Fruit fly (Drosophila melanogaster): ENCODE data around the gene pcx.

pcx gene

dm6 chrX:2274704-2275199 is 49.7 kb downstream of the pcx start, which contains the start of gene Grp170 (continued):
- TF ChIP-seq Bdp1 (GFP tag; optimal IDR thresholded peaks at IDR 0.05) (no peak), CG6854 (GFP tag; optimal IDR thresholded peaks at IDR 0.05) (no peak), CG14441 (GFP tag; IDR thresholded peaks at IDR 0.05) (no peak), pros (GFP tag; optimal IDR thresholded peaks at IDR 0.05) (no peak), inv (GFP tag; IDR thresholded peaks at IDR 0.05; ENCODE audit: partially characterized antibody) (peak; percentile 85), CG30403 (GFP tag; optimal IDR thresholded peaks at IDR 0.05) (no peak), hb (GFP tag; IDR thresholded peaks at IDR 0.05; ENCODE audit: partially characterized antibody) (peak; percentile 88), Pdp1 (GFP tag; optimal IDR thresholded peaks at IDR 0.05) (peak in 1 of 2 experiments; percentile 12), mld (GFP tag; IDR thresholded peaks at IDR 0.05; ENCODE audit: partially characterized antibody) (peak; percentile 77; the same call in 2 of the 3 replicates), MESR4 (GFP tag; optimal IDR thresholded peaks at IDR 0.05) (peak; percentile 86), CG4854 (GFP tag; optimal IDR thresholded peaks at IDR 0.05) (no peak), CG17829 (tag; optimal IDR thresholded peaks at IDR 0.05) (peak; percentile 22), peb (GFP tag; IDR thresholded peaks at IDR 0.05) (no peak), CG15514 (GFP tag; optimal IDR thresholded peaks at IDR 0.05) (peak; percentile 82), CG8924 (tag; optimal IDR thresholded peaks at IDR 0.05) (peak; percentile 27), Max (GFP tag; optimal IDR thresholded peaks at IDR 0.05) (no peak), NFAT (GFP tag; IDR thresholded peaks at IDR 0.05) (no peak), Xbp1 (GFP tag; optimal IDR thresholded peaks at IDR 0.05) (peak; percentile 96), Myb (GFP tag; optimal IDR thresholded peaks at IDR 0.05) (peak; percentile 48), CG10654 (GFP tag; optimal IDR thresholded peaks at IDR 0.05) (no peak), sob (GFP tag; IDR thresholded peaks at IDR 0.05) (0 out of 2 replicates have a peak, but pooled peaks have one; percentile 18), CG10267 (tag; optimal IDR thresholded peaks at IDR 0.05) (peak; percentile 47), CG6175 (GFP tag; IDR thresholded peaks at IDR 0.05) (no peak), lab (GFP tag; optimal IDR thresholded peaks at IDR 0.05) (peak; percentile 12), vnd (GFP tag; IDR thresholded peaks at IDR 0.05; ENCODE audit: partially characterized antibody) (peak; percentile 87), pho (GFP tag; optimal IDR thresholded peaks at IDR 0.05) (no peak), CG14860 (GFP tag; IDR thresholded peaks at IDR 0.05; ENCODE audit: partially characterized antibody) (peak; percentile 78), nerfin-2 (GFP tag; IDR thresholded peaks at IDR 0.05; ENCODE audit: partially characterized antibody) (peak; percentile 67), unc-4 (GFP tag; IDR thresholded peaks at IDR 0.05; ENCODE audit: partially characterized antibody) (peak; percentile 86), CG7987 (GFP tag; optimal IDR thresholded peaks at IDR 0.05) (peak; percentile 19), CG11247 (GFP tag; IDR thresholded peaks at IDR 0.05) (no peak), Stat92E (GFP tag; optimal IDR thresholded peaks at IDR 0.05) (no peak), YL-1 (GFP tag; optimal IDR thresholded peaks at IDR 0.05) (peak; percentile 80), Bteb2 (GFP tag; optimal IDR thresholded peaks at IDR 0.05) (no peak), CG1832 (GFP tag; optimal IDR thresholded peaks at IDR 0.05) (no peak), Scr (GFP tag; IDR thresholded peaks at IDR 0.05; ENCODE audit: partially characterized antibody) (peak; percentile 86), CG31441 (GFP tag; IDR thresholded peaks at IDR 0.05) (no peak), Fer1 (GFP tag; optimal IDR thresholded peaks at IDR 0.05) (peak; percentile 34), CG15269 (tag; optimal IDR thresholded peaks at IDR 0.05) (no peak), caup (GFP tag; optimal IDR thresholded peaks at IDR 0.05; ENCODE audit: severe bottlenecking) (peak; percentile 39), abd-A (tag; optimal IDR thresholded peaks at IDR 0.05) (no peak), Dek (tag; optimal IDR thresholded peaks at IDR 0.05) (no peak), BEAF-32 (GFP tag; optimal IDR thresholded peaks at IDR 0.05) (peak; percentile 91), trem (tag; optimal IDR thresholded peaks at IDR 0.05) (peak; percentile 69), HLH3B (GFP tag; IDR thresholded peaks at IDR 0.05) (no peak), CG10431 (GFP tag; optimal IDR thresholded peaks at IDR 0.05) (peak; percentile 8), nmo (GFP tag; optimal IDR thresholded peaks at IDR 0.05) (peak; percentile 34), slbo (GFP tag; IDR thresholded peaks at IDR 0.05) (0 out of 2 replicates have a peak, but pooled peaks have one; percentile 18)
